Fruit fly (Drosophila melanogaster) whole organism, wandering third instar larva: ENCODE results near the gene CG14135.
A peak's percentile ranks its signal among the peaks of the same experiment; 100 is the strongest.

Source experiments
- Abd-B ChIP-seq: fragments of >200 bp; optimal IDR thresholded peaks from 2 replicates; lab custom pipeline; 2017; ENCODE audit warnings: missing biosample characterization, missing genetic modification characterization
- CG32264 ChIP-seq: fragments of 200-800 bp; sonication (Bioruptor generic); optimal IDR thresholded peaks from 2 replicates; lab custom pipeline; 2016; ENCODE audit warnings: missing biosample characterization, missing genetic modification characterization
- CG9705 ChIP-seq: fragments of 200-800 bp; sonication (Bioruptor generic); optimal IDR thresholded peaks from 2 replicates; lab custom pipeline; 2018; ENCODE audit warnings: missing biosample characterization, mild to moderate bottlenecking, missing genetic modification characterization
- CrebA ChIP-seq: fragments of 200-800 bp; sonication (Bioruptor generic); optimal IDR thresholded peaks from 2 replicates; lab custom pipeline; 2016; ENCODE audit warnings: missing biosample characterization, mild to moderate bottlenecking, missing genetic modification characterization, borderline replicate concordance
- Dif ChIP-seq: fragments of 200-275, 200-300 bp; sonication (Bioruptor generic); optimal IDR thresholded peaks from 2 replicates; lab custom pipeline; 2018; ENCODE audit warnings: missing biosample characterization, missing genetic modification characterization; ENCODE audit not compliant: partially characterized antibody
- GATAd ChIP-seq: sonication (Bioruptor generic); optimal IDR thresholded peaks from 2 replicates; lab custom pipeline; 2016; ENCODE audit warnings: missing biosample characterization, missing genetic modification characterization
- Hnf4 ChIP-seq: fragments of 200-800 bp; sonication (Bioruptor generic); optimal IDR thresholded peaks from 2 replicates; lab custom pipeline; 2016; ENCODE audit warnings: missing biosample characterization, mild to moderate bottlenecking, missing genetic modification characterization
- Hr78 ChIP-seq: fragments of >200 bp; optimal IDR thresholded peaks from 2 replicates; lab custom pipeline; 2017; ENCODE audit warnings: missing biosample characterization, missing genetic modification characterization
- Hr83 ChIP-seq: fragments of 200-300 bp; sonication (Bioruptor generic); optimal IDR thresholded peaks from 2 replicates; lab custom pipeline; 2016; ENCODE audit warnings: missing biosample characterization, mild to moderate bottlenecking, missing genetic modification characterization, moderate library complexity; ENCODE audit not compliant: poor library complexity, severe bottlenecking
- Jra ChIP-seq: sonication (Bioruptor generic); optimal IDR thresholded peaks from 2 replicates; lab custom pipeline; 2016; ENCODE audit warnings: missing biosample characterization, missing genetic modification characterization
- Myc ChIP-seq: fragments of >200 bp; optimal IDR thresholded peaks from 2 replicates; lab custom pipeline; 2017
- OdsH ChIP-seq: fragments of 200-800 bp; sonication (Bioruptor generic); optimal IDR thresholded peaks from 2 replicates; lab custom pipeline; 2016; ENCODE audit warnings: missing biosample characterization, mild to moderate bottlenecking, missing genetic modification characterization
- Rel ChIP-seq, 2 experiments: fragments of 200-800 bp; sonication (Bioruptor generic) in 1 of 2; optimal IDR thresholded peaks; 2 replicates in 1 of 2; 3 replicates in 1 of 2; lab custom pipeline; 2016 to 2019; ENCODE audit warnings: mild to moderate bottlenecking in 2 of 2, missing biosample characterization in 2 of 2, missing genetic modification characterization in 2 of 2, moderate library complexity in 1 of 2
- Sp1 ChIP-seq: fragments of 200-800 bp; sonication (Bioruptor generic); optimal IDR thresholded peaks from 3 replicates; lab custom pipeline; 2019; ENCODE audit warnings: missing biosample characterization, mild to moderate bottlenecking, missing genetic modification characterization, moderate library complexity
- Vsx2 ChIP-seq: fragments of 200-300, 225-300 bp; sonication (Bioruptor generic); optimal IDR thresholded peaks from 2 replicates; lab custom pipeline; 2018; ENCODE audit warnings: missing biosample characterization, missing genetic modification characterization; ENCODE audit not compliant: partially characterized antibody
- br ChIP-seq: fragments of 200-800 bp; sonication (Bioruptor generic); optimal IDR thresholded peaks from 2 replicates; lab custom pipeline; 2016; ENCODE audit warnings: missing biosample characterization, missing genetic modification characterization
- brk ChIP-seq: fragments of 200-800 bp; sonication (Bioruptor generic); optimal IDR thresholded peaks from 2 replicates; lab custom pipeline; 2016; ENCODE audit warnings: missing biosample characterization, mild to moderate bottlenecking, missing genetic modification characterization
- dl ChIP-seq, 2 experiments: fragments of 175-275, 200-275 bp in 1 of 2; fragments of 200-275 bp in 1 of 2; sonication (Bioruptor generic); optimal IDR thresholded peaks; lab custom pipeline; 2018; ENCODE audit warnings: mild to moderate bottlenecking in 2 of 2, missing biosample characterization in 2 of 2, missing genetic modification characterization in 2 of 2, moderate library complexity in 2 of 2; ENCODE audit not compliant: partially characterized antibody in 2 of 2, insufficient read depth in 1 of 2
- dmrt93B ChIP-seq: fragments of 200-800 bp; sonication (Bioruptor generic); optimal IDR thresholded peaks from 2 replicates; lab custom pipeline; 2018; ENCODE audit warnings: missing biosample characterization, mild to moderate bottlenecking, missing genetic modification characterization
- dsf ChIP-seq: sonication (Bioruptor generic); optimal IDR thresholded peaks from 2 replicates; lab custom pipeline; 2016; ENCODE audit warnings: missing biosample characterization, missing genetic modification characterization, borderline replicate concordance
- ey ChIP-seq: fragments of 200-800 bp; sonication (Bioruptor generic); optimal IDR thresholded peaks from 2 replicates; lab custom pipeline; 2016; ENCODE audit warnings: missing biosample characterization, missing genetic modification characterization
- foxo ChIP-seq, 2 experiments: fragments of 200-800 bp; sonication (Bioruptor generic); optimal IDR thresholded peaks; 2 replicates in 1 of 2; 3 replicates in 1 of 2; lab custom pipeline; 2016 to 2017; ENCODE audit warnings: missing biosample characterization in 2 of 2, missing genetic modification characterization in 2 of 2
- fru ChIP-seq: fragments of 200-800 bp; sonication (Bioruptor generic); optimal IDR thresholded peaks from 3 replicates; lab custom pipeline; 2016; ENCODE audit warnings: missing biosample characterization, mild to moderate bottlenecking, missing genetic modification characterization
- jim ChIP-seq: fragments of 175-275, 200-325 bp; sonication (Bioruptor generic); optimal IDR thresholded peaks from 2 replicates; lab custom pipeline; 2016; ENCODE audit warnings: missing biosample characterization, mild to moderate bottlenecking, missing genetic modification characterization
- lola ChIP-seq: fragments of >200 bp; optimal IDR thresholded peaks from 2 replicates; lab custom pipeline; 2017; ENCODE audit warnings: missing biosample characterization, missing genetic modification characterization
- pan ChIP-seq: fragments of >200 bp; optimal IDR thresholded peaks from 2 replicates; lab custom pipeline; 2017
- psq ChIP-seq: fragments of 200-800 bp; sonication (Bioruptor generic); optimal IDR thresholded peaks from 3 replicates; lab custom pipeline; 2017; ENCODE audit warnings: missing biosample characterization, mild to moderate bottlenecking, missing genetic modification characterization, moderate library complexity
- sage ChIP-seq: fragments of 200-800 bp; sonication (Bioruptor generic); optimal IDR thresholded peaks from 2 replicates; lab custom pipeline; 2016; ENCODE audit warnings: missing biosample characterization, mild to moderate bottlenecking, missing genetic modification characterization
- sv ChIP-seq: fragments of 200-800 bp; sonication (Bioruptor generic); optimal IDR thresholded peaks from 3 replicates; lab custom pipeline; 2016; ENCODE audit warnings: missing biosample characterization, missing genetic modification characterization
- usp ChIP-seq: fragments of >200 bp; optimal IDR thresholded peaks from 2 replicates; lab custom pipeline; 2017; ENCODE audit warnings: missing biosample characterization, missing genetic modification characterization
- woc ChIP-seq: sonication (Bioruptor generic); optimal IDR thresholded peaks from 2 replicates; lab custom pipeline; 2016; ENCODE audit warnings: missing biosample characterization, mild to moderate bottlenecking, missing genetic modification characterization

Gene CG14135

dm6 chr3L:11683819-11684521, 7.4 kb upstream of the CG14135 start, which contains the start of gene Sugb (continued):
- TF ChIP-seq sage (GFP tag; lab: Kevin White, UChicago) (peak; percentile 76), Abd-B (GFP tag; lab: Kevin White, UChicago) (no peak), GATAd (GFP tag; lab: Kevin White, UChicago) (peak; percentile 32), fru (GFP tag; lab: Kevin White, UChicago) (peak; percentile 71), CG32264 (GFP tag; lab: Kevin White, UChicago) (peak; percentile 69)

DNA sequence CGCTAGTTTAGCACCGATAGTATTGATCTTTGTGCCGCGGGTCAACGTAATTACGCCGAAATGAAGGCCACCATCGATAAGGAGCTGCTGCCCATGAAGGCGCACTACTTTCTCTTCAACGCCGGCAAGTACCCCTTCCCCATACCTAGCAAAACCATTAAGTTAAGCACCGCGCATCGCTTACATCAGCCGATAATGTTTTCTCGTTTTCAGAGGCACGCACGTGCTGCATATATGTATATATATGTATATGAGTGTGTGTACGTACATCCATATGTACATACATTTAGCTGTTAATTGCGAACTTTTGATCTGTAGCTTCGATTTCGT, 6.9 kb upstream of the CG14135 start:
- TF ChIP-seq Hr83 (GFP tag; lab: Kevin White, UChicago) (no peak), psq (GFP tag; lab: Kevin White, UChicago) (no peak), Hr78 (GFP tag; lab: Kevin White, UChicago) (no peak), Hnf4 (GFP tag; lab: Kevin White, UChicago) (no peak), fru (GFP tag; lab: Kevin White, UChicago) (no peak), sv (GFP tag; lab: Kevin White, UChicago) (no peak), CG9705 (GFP tag; lab: Kevin White, UChicago) (no peak), woc (GFP tag; lab: Kevin White, UChicago) (no peak), Rel (GFP tag; optimal IDR thresholded peaks at IDR 0.05; lab: Kevin White, UChicago) (no peak), Rel (tag; optimal IDR thresholded peaks at IDR 0.05; lab: Kevin White, UChicago) (no peak), dsf (no peak), brk (GFP tag; lab: Kevin White, UChicago) (no peak), dmrt93B (GFP tag; lab: Kevin White, UChicago) (no peak), ey (GFP tag; lab: Kevin White, UChicago) (no peak), CG32264 (GFP tag; lab: Kevin White, UChicago) (no peak), br (GFP tag; lab: Kevin White, UChicago) (no peak), OdsH (no peak), Jra (GFP tag; lab: Kevin White, UChicago) (no peak), usp (GFP tag; lab: Kevin White, UChicago) (no peak), dl (GFP tag; optimal IDR thresholded peaks at IDR 0.05; lab: Kevin White, UChicago; ENCODE audit: insufficient read depth in 1 of 2, partially characterized antibody in 2 of 2) (no peak), Dif (no peak)

dm6 chr3L:11685876-11686275, 5.5 kb upstream of the CG14135 start:
- TF ChIP-seq psq (GFP tag; lab: Kevin White, UChicago), result no peak
- TF ChIP-seq OdsH, result no peak
- no peak for TF ChIP-seq pan (lab: Kevin White, UChicago)
- no peak for TF ChIP-seq ey (GFP tag; lab: Kevin White, UChicago)

DNA sequence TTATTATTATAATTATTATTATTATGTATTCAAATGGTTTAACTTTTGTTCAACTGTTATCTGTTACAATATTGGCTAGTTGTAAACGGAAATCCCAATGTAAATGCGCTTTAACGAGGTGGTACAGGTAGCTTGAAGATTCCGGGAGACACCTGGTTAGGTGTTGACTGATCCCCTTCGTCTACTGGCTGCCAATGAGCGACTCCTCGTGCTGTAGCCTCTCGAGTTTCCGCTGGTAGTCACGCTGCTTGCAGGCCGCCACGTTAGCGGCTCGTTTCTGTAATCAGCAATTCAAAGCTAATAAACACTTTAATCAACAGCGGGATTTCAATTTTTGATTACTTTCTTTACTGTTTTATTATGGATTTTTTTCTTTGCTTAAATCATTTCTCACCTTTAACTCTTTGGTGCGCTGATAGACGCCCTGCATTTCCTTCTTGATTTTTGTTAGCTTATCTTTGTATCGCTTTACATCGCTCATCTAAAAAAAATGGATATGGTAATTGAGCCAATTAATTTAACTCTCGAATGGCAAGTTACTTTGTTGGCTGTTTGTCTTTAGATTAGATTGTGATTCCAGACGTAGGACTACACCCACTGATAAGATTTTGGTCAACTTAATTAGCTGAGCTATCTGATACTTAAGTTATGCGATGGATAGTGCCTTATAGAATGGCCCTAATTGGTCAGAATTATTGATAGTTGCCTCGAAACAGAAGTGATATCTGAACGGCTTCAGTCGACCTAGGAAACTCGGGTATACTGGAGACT, 1.4 kb upstream of the CG14135 start:
- TF ChIP-seq Hr83 (GFP tag; lab: Kevin White, UChicago) (no peak), CrebA (GFP tag; lab: Kevin White, UChicago) (no peak), Myc (lab: Kevin White, UChicago) (no peak), foxo (GFP tag; optimal IDR thresholded peaks at IDR 0.05; lab: Kevin White, UChicago) (no peak), dl (GFP tag; optimal IDR thresholded peaks at IDR 0.05; lab: Kevin White, UChicago; ENCODE audit: insufficient read depth in 1 of 2, partially characterized antibody in 2 of 2) (no peak), jim (GFP tag; lab: Kevin White, UChicago) (no peak), CG9705 (GFP tag; lab: Kevin White, UChicago) (no peak), OdsH (no peak), usp (GFP tag; lab: Kevin White, UChicago) (no peak), Vsx2 (GFP tag; lab: Kevin White, UChicago) (peak; percentile 81), fru (GFP tag; lab: Kevin White, UChicago) (no peak), GATAd (GFP tag; lab: Kevin White, UChicago) (no peak), woc (GFP tag; lab: Kevin White, UChicago) (no peak), lola (GFP tag; lab: Kevin White, UChicago) (no peak), psq (GFP tag; lab: Kevin White, UChicago) (no peak), sv (GFP tag; lab: Kevin White, UChicago) (no peak), Rel (GFP tag; optimal IDR thresholded peaks at IDR 0.05; lab: Kevin White, UChicago) (no peak), Rel (tag; optimal IDR thresholded peaks at IDR 0.05; lab: Kevin White, UChicago) (peak; percentile 6), Sp1 (GFP tag; lab: Kevin White, UChicago) (peak; percentile 31)
